Fruit fly (Drosophila melanogaster) whole organism, prepupa: ENCODE measurements around the gene Acbp3.

Experiments used
- Blimp-1 ChIP-seq: fragments of 200-800 bp; sonication (Bioruptor generic); optimal IDR thresholded peaks from 3 replicates; lab custom pipeline; 2017; ENCODE audit warnings: missing biosample characterization, missing genetic modification characterization, mild to moderate bottlenecking, moderate library complexity, missing genetic modification reagents
- CG10669 ChIP-seq: fragments of 200-800 bp; sonication (Bioruptor generic); optimal IDR thresholded peaks from 3 replicates; lab custom pipeline; 2018; ENCODE audit warnings: missing biosample characterization, mild to moderate bottlenecking, missing genetic modification characterization, moderate library complexity
- CG11902 ChIP-seq: fragments of 200-800 bp; sonication (Bioruptor generic); optimal IDR thresholded peaks from 3 replicates; lab custom pipeline; 2016; ENCODE audit warnings: missing biosample characterization, missing genetic modification characterization
- CG15336 ChIP-seq: fragments of 200-800 bp; sonication (Bioruptor generic); IDR thresholded peaks from 2 replicates; pipeline ENCODE4 v1.3.6; 2022; ENCODE audit warnings: missing biosample characterization, missing genetic modification characterization
- CG1621 ChIP-seq: fragments of 200-800 bp; sonication (Bioruptor generic); optimal IDR thresholded peaks from 3 replicates; lab custom pipeline; 2018; ENCODE audit warnings: missing biosample characterization, mild to moderate bottlenecking, missing genetic modification characterization
- CG16779 ChIP-seq: fragments of 200-800 bp; sonication (Bioruptor generic); optimal IDR thresholded peaks from 3 replicates; lab custom pipeline; 2017; ENCODE audit warnings: missing biosample characterization, mild to moderate bottlenecking, missing genetic modification characterization
- CG31627 ChIP-seq: fragments of 200-800 bp; sonication (Bioruptor generic); optimal IDR thresholded peaks from 3 replicates; lab custom pipeline; 2016; ENCODE audit warnings: missing biosample characterization, missing genetic modification characterization
- CG34406 ChIP-seq: fragments of 200-800 bp; sonication (Bioruptor generic); optimal IDR thresholded peaks from 3 replicates; lab custom pipeline; 2016; ENCODE audit warnings: missing biosample characterization, missing genetic modification characterization
- CG4318 ChIP-seq: fragments of 200-800 bp; sonication (Bioruptor generic); optimal IDR thresholded peaks from 3 replicates; lab custom pipeline; 2017; ENCODE audit warnings: missing biosample characterization, mild to moderate bottlenecking, missing genetic modification characterization
- CG6163 ChIP-seq: fragments of 200-800 bp; sonication (Bioruptor generic); IDR thresholded peaks from 3 replicates; pipeline ENCODE4 v1.3.6; 2022; ENCODE audit warnings: missing biosample characterization, missing genetic modification characterization
- CG6276 ChIP-seq: fragments of 200-800 bp; sonication (Bioruptor generic); optimal IDR thresholded peaks from 2 replicates; lab custom pipeline; 2017; ENCODE audit warnings: missing biosample characterization, mild to moderate bottlenecking, missing genetic modification characterization
- CG6792 ChIP-seq: fragments of 200-800 bp; sonication (Bioruptor generic); optimal IDR thresholded peaks from 3 replicates; lab custom pipeline; 2016; ENCODE audit warnings: missing biosample characterization, missing genetic modification characterization
- CG6854 ChIP-seq: fragments of 200-800 bp; sonication (Bioruptor generic); optimal IDR thresholded peaks from 2 replicates; lab custom pipeline; 2017; ENCODE audit warnings: missing biosample characterization, mild to moderate bottlenecking, missing genetic modification characterization
- CG7368 ChIP-seq: fragments of 200-800 bp; sonication (Bioruptor generic); optimal IDR thresholded peaks from 3 replicates; lab custom pipeline; 2016; ENCODE audit warnings: missing biosample characterization, missing genetic modification characterization
- CG8119 ChIP-seq: fragments of 200-800 bp; sonication (Bioruptor generic); IDR thresholded peaks from 3 replicates; pipeline ENCODE4 v1.3.6; 2022; ENCODE audit warnings: missing biosample characterization, missing genetic modification characterization
- CG8319 ChIP-seq: fragments of 200-800 bp; sonication (Bioruptor generic); optimal IDR thresholded peaks from 3 replicates; lab custom pipeline; 2016; ENCODE audit warnings: missing biosample characterization, missing genetic modification characterization
- CG9139 ChIP-seq: fragments of 200-800 bp; sonication (Bioruptor generic); optimal IDR thresholded peaks from 3 replicates; lab custom pipeline; 2017; ENCODE audit warnings: missing biosample characterization, mild to moderate bottlenecking, missing genetic modification characterization
- Eip75B ChIP-seq: fragments of 200-800 bp; sonication (Bioruptor generic); optimal IDR thresholded peaks from 3 replicates; lab custom pipeline; 2016; ENCODE audit warnings: missing biosample characterization, missing genetic modification characterization
- Eip78C ChIP-seq: fragments of 200-800 bp; sonication (Bioruptor generic); peaks from one replicate; lab custom pipeline; 2016; ENCODE audit warnings: missing biosample characterization, missing genetic modification characterization
- Ets21C ChIP-seq: fragments of 200-800 bp; sonication (Bioruptor generic); optimal IDR thresholded peaks from 3 replicates; lab custom pipeline; 2016; ENCODE audit warnings: missing biosample characterization, missing genetic modification characterization
- Ets96B ChIP-seq: fragments of 200-800 bp; optimal IDR thresholded peaks from 2 replicates; lab custom pipeline; 2019; ENCODE audit warnings: missing biosample characterization, mild to moderate bottlenecking, missing genetic modification characterization, moderate library complexity
- Gug ChIP-seq: fragments of 200-800 bp; sonication (Bioruptor generic); IDR thresholded peaks from 2 replicates; pipeline ENCODE4 v1.3.6; 2022; ENCODE audit warnings: missing biosample characterization, missing genetic modification characterization
- Hr38 ChIP-seq: sonication (Bioruptor generic); optimal IDR thresholded peaks from 2 replicates; lab custom pipeline; 2016; ENCODE audit warnings: missing biosample characterization, missing genetic modification characterization
- Hr4 ChIP-seq: fragments of 200-800 bp; sonication (Bioruptor generic); optimal IDR thresholded peaks from 3 replicates; lab custom pipeline; 2016; ENCODE audit warnings: missing biosample characterization, missing genetic modification characterization
- Lpt ChIP-seq: fragments of 200-800 bp; sonication (Bioruptor generic); optimal IDR thresholded peaks from 3 replicates; lab custom pipeline; 2016; ENCODE audit warnings: missing biosample characterization, missing genetic modification characterization
- Met ChIP-seq: fragments of 200-800 bp; sonication (Bioruptor generic); optimal IDR thresholded peaks from 3 replicates; lab custom pipeline; 2016; ENCODE audit warnings: missing biosample characterization, missing genetic modification characterization
- Smox ChIP-seq: fragments of 200-800 bp; sonication (Bioruptor generic); optimal IDR thresholded peaks from 3 replicates; lab custom pipeline; 2016; ENCODE audit warnings: missing biosample characterization, missing genetic modification characterization
- Sox102F ChIP-seq: fragments of 200-800 bp; sonication (Bioruptor generic); optimal IDR thresholded peaks from 2 replicates; lab custom pipeline; 2016; ENCODE audit warnings: missing biosample characterization, mild to moderate bottlenecking, missing genetic modification characterization
- Sox15 ChIP-seq: fragments of 200-800 bp; sonication (Bioruptor generic); optimal IDR thresholded peaks from 3 replicates; lab custom pipeline; 2016; ENCODE audit warnings: missing biosample characterization, missing genetic modification characterization
- achi ChIP-seq: fragments of 200-800 bp; sonication (Bioruptor generic); optimal IDR thresholded peaks from 3 replicates; lab custom pipeline; 2016; ENCODE audit warnings: missing biosample characterization, missing genetic modification characterization
- cyc ChIP-seq: fragments of 200-800 bp; sonication (Bioruptor generic); optimal IDR thresholded peaks from 3 replicates; lab custom pipeline; 2016; ENCODE audit warnings: missing biosample characterization, missing genetic modification characterization
- fd59A ChIP-seq: fragments of 200-800 bp; sonication (Bioruptor generic); optimal IDR thresholded peaks from 2 replicates; lab custom pipeline; 2017; ENCODE audit warnings: missing biosample characterization, mild to moderate bottlenecking, missing genetic modification characterization, missing genetic modification reagents
- fkh ChIP-seq: fragments of 200-800 bp; sonication (Bioruptor generic); optimal IDR thresholded peaks from 3 replicates; lab custom pipeline; 2017; ENCODE audit warnings: missing biosample characterization, mild to moderate bottlenecking, missing genetic modification characterization, moderate library complexity
- lz ChIP-seq: fragments of 200-800 bp; sonication (Bioruptor generic); optimal IDR thresholded peaks from 3 replicates; lab custom pipeline; 2016; ENCODE audit warnings: missing biosample characterization, missing genetic modification characterization
- net ChIP-seq: fragments of 200-800 bp; sonication (Bioruptor generic); optimal IDR thresholded peaks from 3 replicates; lab custom pipeline; 2016; ENCODE audit warnings: missing biosample characterization, missing genetic modification characterization
- pdm3 ChIP-seq: fragments of 200-800 bp; sonication (Bioruptor generic); optimal IDR thresholded peaks from 3 replicates; lab custom pipeline; 2016; ENCODE audit warnings: missing biosample characterization, missing genetic modification characterization
- salr ChIP-seq, 2 experiments: fragments of 200-800 bp; sonication (Bioruptor generic); optimal IDR thresholded peaks; 3 replicates each; lab custom pipeline; 2016 to 2018; ENCODE audit warnings: missing biosample characterization in 2 of 2, missing genetic modification characterization in 2 of 2, mild to moderate bottlenecking in 1 of 2
- spab ChIP-seq: fragments of 200-800 bp; sonication (Bioruptor generic); optimal IDR thresholded peaks from 2 replicates; lab custom pipeline; 2017; ENCODE audit warnings: missing biosample characterization, mild to moderate bottlenecking, missing genetic modification characterization, missing genetic modification reagents
- ss ChIP-seq, 2 experiments: fragments of 200-800 bp; sonication (Bioruptor generic); optimal IDR thresholded peaks; 2 replicates in 1 of 2; 3 replicates in 1 of 2; lab custom pipeline; 2017 to 2018; ENCODE audit warnings: mild to moderate bottlenecking in 2 of 2, missing biosample characterization in 2 of 2, missing genetic modification characterization in 2 of 2, moderate library complexity in 1 of 2
- svp ChIP-seq: fragments of 200-800 bp; sonication (Bioruptor generic); peaks from one replicate; lab custom pipeline; 2016; ENCODE audit warnings: missing biosample characterization, missing genetic modification characterization

Gene Acbp3

dm6 chr3L:7090764-7091163 lies 39.9 kb upstream of the Acbp3 start (continued):
- TF ChIP-seq Sox15 (GFP tag; lab: Kevin White, UChicago) (no peak), CG11902 (GFP tag; lab: Kevin White, UChicago) (peak; percentile 14), CG4318 (no peak), CG6276 (GFP tag; lab: Kevin White, UChicago) (no peak), Sox102F (no peak), Ets21C (no peak), pdm3 (GFP tag; lab: Kevin White, UChicago) (peak; percentile 45), fkh (GFP tag; lab: Kevin White, UChicago) (no peak), CG34406 (GFP tag; lab: Kevin White, UChicago) (peak; percentile 24), CG7368 (GFP tag; lab: Kevin White, UChicago) (peak; percentile 64), svp (GFP tag; lab: Kevin White, UChicago) (peak; percentile 72), lz (GFP tag; lab: Kevin White, UChicago) (no peak), CG10669 (GFP tag; lab: Kevin White, UChicago) (peak; percentile 44), Eip75B (GFP tag; lab: Kevin White, UChicago) (peak; percentile 50), Smox (no peak), CG15336 (GFP tag; lab: Robert Waterston, UW) (0 out of 2 replicates have a peak, but pooled peaks have one; percentile 30), CG6854 (GFP tag; lab: Kevin White, UChicago) (no peak), CG1621 (tag; lab: Kevin White, UChicago) (no peak), ss (GFP tag; optimal IDR thresholded peaks at IDR 0.05; lab: Kevin White, UChicago) (no peak), Lpt (no peak), Eip78C (GFP tag; lab: Kevin White, UChicago) (peak; percentile 79), Ets96B (tag; lab: Kevin White, UChicago) (peak; percentile 39), Hr4 (peak; percentile 20), Gug (GFP tag; lab: Robert Waterston, UW) (no peak), net (peak; percentile 13), CG8119 (GFP tag; lab: Robert Waterston, UW) (no peak), CG9139 (GFP tag; lab: Kevin White, UChicago) (no peak), Met (GFP tag; lab: Kevin White, UChicago) (peak; percentile 3), CG8319 (GFP tag; lab: Kevin White, UChicago) (peak; percentile 60), CG31627 (GFP tag; lab: Kevin White, UChicago) (no peak), cyc (peak; percentile 17), spab (GFP tag; lab: Kevin White, UChicago) (peak; percentile 32), Blimp-1 (GFP tag; lab: Kevin White, UChicago) (no peak), Hr38 (GFP tag; lab: Kevin White, UChicago) (no peak), fd59A (GFP tag; lab: Kevin White, UChicago) (no peak), CG6163 (GFP tag; lab: Robert Waterston, UW) (peak; percentile 47; the same call in 2 of the 3 replicates), achi (GFP tag; lab: Kevin White, UChicago) (peak; percentile 39)

dm6 chr3L:7091331-7091904 lies 39.3 kb upstream of the Acbp3 start:
- TF ChIP-seq salr (GFP tag; optimal IDR thresholded peaks at IDR 0.05; lab: Kevin White, UChicago) (no peak), CG6854 (GFP tag; lab: Kevin White, UChicago) (peak; percentile 0), svp (GFP tag; lab: Kevin White, UChicago) (peak; percentile 62), achi (GFP tag; lab: Kevin White, UChicago) (no peak), Blimp-1 (GFP tag; lab: Kevin White, UChicago) (peak; percentile 90)

dm6 chr3L:7092904-7093303 lies 37.8 kb upstream of the Acbp3 start, which contains the start of gene Cpr65Ec:
Gene Cpr65Ec (plus strand): TSS chr3L:7093204.
- no peak for TF ChIP-seq CG6854 (GFP tag; lab: Kevin White, UChicago)
- TF ChIP-seq CG16779 (tag; lab: Kevin White, UChicago) = no peak
- no peak for TF ChIP-seq CG6792 (GFP tag; lab: Kevin White, UChicago)
- no peak for TF ChIP-seq lz (GFP tag; lab: Kevin White, UChicago)
- TF ChIP-seq achi (GFP tag; lab: Kevin White, UChicago) = no peak
- no peak for TF ChIP-seq CG6276 (GFP tag; lab: Kevin White, UChicago)
